Worm (Caenorhabditis elegans) whole organism, L1 larva: ENCODE results near the gene znf-622.

Experiments
- C34B4.2 ChIP-seq: sonication (generic microtip); optimal IDR thresholded peaks from 2 replicates; lab custom pipeline; 2017; ENCODE audit warnings: mild to moderate bottlenecking, missing genetic modification characterization, missing compliant biosample characterization
- F16B12.6 ChIP-seq: fragments of 150-350 bp; optimal IDR thresholded peaks from 2 replicates; lab custom pipeline; 2014; ENCODE audit warnings: missing biosample characterization, missing genetic modification characterization
- Y116A8C.19 ChIP-seq: sonication (generic microtip); optimal IDR thresholded peaks from 2 replicates; lab custom pipeline; 2016; ENCODE audit warnings: missing compliant biosample characterization, missing genetic modification characterization, borderline replicate concordance
- aha-1 ChIP-seq: fragments of 150-350 bp; optimal IDR thresholded peaks from 2 replicates; lab custom pipeline; 2014; ENCODE audit warnings: missing biosample characterization, missing genetic modification characterization
- ama-1 ChIP-seq: fragments of 150-350 bp; optimal IDR thresholded peaks from 2 replicates; lab custom pipeline; 2014
- ceh-88 ChIP-seq: fragments of 200-800 bp; sonication (Bioruptor generic); IDR thresholded peaks from 2 replicates; pipeline ENCODE4 v1.3.6; 2022; ENCODE audit warnings: missing genetic modification characterization, missing compliant biosample characterization
- dsc-1 ChIP-seq: sonication (generic microtip); optimal IDR thresholded peaks from 2 replicates; lab custom pipeline; 2016; ENCODE audit warnings: mild to moderate bottlenecking, missing genetic modification characterization, missing compliant biosample characterization
- efl-3 ChIP-seq: fragments of 200-800 bp; sonication (Bioruptor generic); optimal IDR thresholded peaks from 2 replicates; lab custom pipeline; 2018; ENCODE audit warnings: mild to moderate bottlenecking, missing genetic modification characterization, missing compliant biosample characterization
- egl-13 ChIP-seq: sonication (generic microtip); optimal IDR thresholded peaks from 2 replicates; lab custom pipeline; 2016; ENCODE audit warnings: missing genotype, missing genetic modification reagents, missing genetic modification characterization, missing compliant biosample characterization
- egl-27 ChIP-seq, 2 experiments: fragments of 150-350 bp in 1 of 2; sonication (generic microtip); optimal IDR thresholded peaks; 3 replicates each; lab custom pipeline; 2017 to 2018; ENCODE audit warnings: missing biosample characterization in 2 of 2, missing genetic modification characterization in 2 of 2, missing genetic modification reagents in 2 of 2
- elt-3 ChIP-seq, 6 experiments: fragments of 150-350 bp in 1 of 6; sonication (generic microtip); optimal IDR thresholded peaks; 2 replicates each; lab custom pipeline; 2017 to 2018; ENCODE audit warnings: missing biosample characterization in 6 of 6, missing genetic modification characterization in 6 of 6, inconsistent platforms in 1 of 6
- ets-5 ChIP-seq: fragments of 200-800 bp; sonication (Bioruptor generic); IDR thresholded peaks from 2 replicates; pipeline ENCODE4 v1.3.6; 2022; ENCODE audit warnings: missing genetic modification characterization, missing compliant biosample characterization
- grh-1 ChIP-seq: fragments of 200-800 bp; sonication (Bioruptor generic); IDR thresholded peaks from 2 replicates; pipeline ENCODE4 v1.3.6; 2022; ENCODE audit warnings: missing genetic modification reagents, missing genetic modification characterization, missing compliant biosample characterization
- hlh-17 ChIP-seq: fragments of 200-800 bp; sonication (Bioruptor generic); optimal IDR thresholded peaks from 2 replicates; lab custom pipeline; 2018; ENCODE audit warnings: missing genetic modification characterization, mild to moderate bottlenecking, missing compliant biosample characterization, moderate library complexity, borderline replicate concordance
- hpl-2 ChIP-seq: fragments of 150-350 bp; optimal IDR thresholded peaks from 2 replicates; lab custom pipeline; 2014; ENCODE audit warnings: missing biosample characterization, missing genetic modification reagents, missing genetic modification characterization
- jun-1 ChIP-seq: fragments of 150-350 bp; optimal IDR thresholded peaks from 2 replicates; lab custom pipeline; 2014; ENCODE audit warnings: missing biosample characterization, missing genetic modification reagents, missing genetic modification characterization
- lin-13 ChIP-seq: fragments of 150-350 bp; optimal IDR thresholded peaks from 2 replicates; lab custom pipeline; 2014; ENCODE audit warnings: missing biosample characterization, missing genetic modification reagents, missing genetic modification characterization
- lin-14 ChIP-seq: fragments of 200-800 bp; sonication (Bioruptor generic); optimal IDR thresholded peaks from 2 replicates; lab custom pipeline; 2018; ENCODE audit warnings: mild to moderate bottlenecking, missing genetic modification characterization, moderate library complexity, missing compliant biosample characterization
- lin-15B ChIP-seq: fragments of 150-350 bp; sonication (generic microtip); optimal IDR thresholded peaks from 3 replicates; lab custom pipeline; 2014; ENCODE audit warnings: missing biosample characterization, missing genetic modification characterization
- lsy-2 ChIP-seq, 2 experiments: fragments of 150-350 bp; optimal IDR thresholded peaks; 2 replicates each; lab custom pipeline; 2014; ENCODE audit warnings: missing biosample characterization in 2 of 2, missing genetic modification characterization in 2 of 2
- mab-9 ChIP-seq: fragments of 200-800 bp; sonication (Bioruptor generic); IDR thresholded peaks from 2 replicates; pipeline ENCODE4 v1.3.6; 2022; ENCODE audit warnings: missing genetic modification reagents, missing genetic modification characterization, missing compliant biosample characterization
- mef-2 ChIP-seq: fragments of 150-350 bp; optimal IDR thresholded peaks from 2 replicates; lab custom pipeline; 2014; ENCODE audit warnings: missing biosample characterization, missing genetic modification characterization
- mep-1 ChIP-seq: fragments of 150-350 bp; optimal IDR thresholded peaks from 2 replicates; lab custom pipeline; 2014; ENCODE audit warnings: missing biosample characterization, missing genetic modification characterization
- nhr-11 ChIP-seq: fragments of 150-350 bp; optimal IDR thresholded peaks from 2 replicates; lab custom pipeline; 2014; ENCODE audit warnings: missing biosample characterization, missing genetic modification characterization
- nhr-19 ChIP-seq: fragments of 200-800 bp; sonication (Bioruptor generic); conservative IDR thresholded peaks from 2 replicates; pipeline ENCODE4 v1.3.6; 2022; ENCODE audit warnings: missing genetic modification characterization, missing compliant biosample characterization
- nhr-237 ChIP-seq: fragments of 150-350 bp; optimal IDR thresholded peaks from 2 replicates; lab custom pipeline; 2014; ENCODE audit warnings: missing biosample characterization, missing genetic modification characterization
- nhr-77 ChIP-seq: fragments of 150-350 bp; optimal IDR thresholded peaks from 2 replicates; lab custom pipeline; 2014; ENCODE audit warnings: missing biosample characterization, missing genetic modification characterization
- nhr-84 ChIP-seq: sonication (generic microtip); optimal IDR thresholded peaks from 2 replicates; lab custom pipeline; 2017; ENCODE audit warnings: missing biosample characterization, missing genetic modification characterization
- nhr-85 ChIP-seq: sonication (generic microtip); peaks from one replicate; lab custom pipeline; 2016; ENCODE audit warnings: missing genetic modification characterization, inconsistent platforms, missing compliant biosample characterization
- nhr-90 ChIP-seq: sonication (generic microtip); optimal IDR thresholded peaks from 2 replicates; lab custom pipeline; 2016; ENCODE audit warnings: mild to moderate bottlenecking, missing genetic modification characterization, missing compliant biosample characterization; ENCODE audit not compliant: poor library complexity
- pax-3 ChIP-seq: fragments of 200-800 bp; sonication (Bioruptor generic); optimal IDR thresholded peaks from 2 replicates; lab custom pipeline; 2018; ENCODE audit warnings: mild to moderate bottlenecking, missing genetic modification characterization, moderate library complexity, missing compliant biosample characterization
- rnt-1 ChIP-seq: sonication (generic microtip); optimal IDR thresholded peaks from 2 replicates; lab custom pipeline; 2016; ENCODE audit warnings: mild to moderate bottlenecking, missing genetic modification characterization, moderate library complexity, missing compliant biosample characterization
- snpc-4 ChIP-seq: fragments of 150-350 bp; optimal IDR thresholded peaks from 2 replicates; lab custom pipeline; 2014; ENCODE audit warnings: missing biosample characterization, missing genetic modification characterization
- sptf-1 ChIP-seq: fragments of 150-350 bp; optimal IDR thresholded peaks from 2 replicates; lab custom pipeline; 2014; ENCODE audit warnings: missing biosample characterization, missing genetic modification characterization
- swsn-7 ChIP-seq: sonication (generic microtip); optimal IDR thresholded peaks from 2 replicates; lab custom pipeline; 2016; ENCODE audit warnings: missing genetic modification characterization, missing compliant biosample characterization
- tbx-2 ChIP-seq: sonication (generic microtip); optimal IDR thresholded peaks from 2 replicates; lab custom pipeline; 2016; ENCODE audit warnings: missing genetic modification characterization, missing compliant biosample characterization
- tlp-1 ChIP-seq: fragments of 150-350 bp; optimal IDR thresholded peaks from 2 replicates; lab custom pipeline; 2014; ENCODE audit warnings: missing biosample characterization, missing genetic modification characterization
- unc-130 ChIP-seq: fragments of 150-350 bp; optimal IDR thresholded peaks from 2 replicates; lab custom pipeline; 2017; ENCODE audit warnings: missing biosample characterization, missing genetic modification characterization, inconsistent platforms
- unc-30 ChIP-seq: sonication (generic microtip); optimal IDR thresholded peaks from 2 replicates; lab custom pipeline; 2017; ENCODE audit warnings: missing biosample characterization, missing genetic modification characterization
- unc-62 ChIP-seq: fragments of 150-350 bp; optimal IDR thresholded peaks from 2 replicates; lab custom pipeline; 2014; ENCODE audit warnings: missing biosample characterization, missing genetic modification reagents, missing genetic modification characterization
- unc-98 ChIP-seq: fragments of 200-800 bp; sonication (Bioruptor generic); IDR thresholded peaks from 2 replicates; pipeline ENCODE4 v1.3.6; 2022; ENCODE audit warnings: missing genetic modification characterization, missing compliant biosample characterization
- vab-15 ChIP-seq: sonication (generic microtip); optimal IDR thresholded peaks from 2 replicates; lab custom pipeline; 2017; ENCODE audit warnings: missing genotype, mild to moderate bottlenecking, missing genetic modification characterization, missing compliant biosample characterization
- xbp-1 ChIP-seq: sonication (generic microtip); optimal IDR thresholded peaks from 2 replicates; lab custom pipeline; 2016; ENCODE audit warnings: missing genetic modification characterization, missing compliant biosample characterization
- ztf-11 ChIP-seq, 2 experiments: sonication (generic microtip); optimal IDR thresholded peaks; 2 replicates each; lab custom pipeline; 2016 to 2017; ENCODE audit warnings: missing genetic modification characterization in 2 of 2, missing biosample characterization in 1 of 2, missing compliant biosample characterization in 1 of 2
- ztf-4 ChIP-seq: fragments of 150-350 bp; optimal IDR thresholded peaks from 2 replicates; lab custom pipeline; 2014; ENCODE audit warnings: missing biosample characterization, missing genetic modification characterization

The znf-622 gene

ce11 chrIII:6364395-6364794 is 17.0 kb upstream of the znf-622 start (continued):
- no peak for TF ChIP-seq xbp-1 (tag; lab: Kevin White, UChicago)
- peak; percentile 21 for TF ChIP-seq mef-2 (tag; lab: Kevin White, UChicago)
- TF ChIP-seq hpl-2 (GFP tag; lab: Kevin White, UChicago): no peak
- no peak for TF ChIP-seq jun-1 (tag; lab: Kevin White, UChicago)
- TF ChIP-seq sptf-1 (tag; lab: Kevin White, UChicago): no peak
- TF ChIP-seq hlh-17 (GFP tag; lab: Kevin White, UChicago): no peak
- TF ChIP-seq unc-98 (GFP tag; lab: Robert Waterston, UW): no peak
- TF ChIP-seq pax-3 (tag; lab: Kevin White, UChicago): no peak
- peak; percentile 35 for TF ChIP-seq nhr-19 (GFP tag; lab: Robert Waterston, UW)
- TF ChIP-seq elt-3 (tag; optimal IDR thresholded peaks at IDR 0.05; lab: Kevin White, UChicago): peak in 1 of 6 experiments; percentile 27
- TF ChIP-seq F16B12.6: no peak
- no peak for TF ChIP-seq nhr-237 (tag; lab: Kevin White, UChicago)
- TF ChIP-seq snpc-4: no peak
- no peak for TF ChIP-seq egl-27 (tag; optimal IDR thresholded peaks at IDR 0.05; lab: Kevin White, UChicago)
- TF ChIP-seq aha-1 (tag; lab: Kevin White, UChicago): no peak
- TF ChIP-seq nhr-90 (tag; lab: Kevin White, UChicago): peak; percentile 31
- no peak for TF ChIP-seq unc-130
- no peak for TF ChIP-seq ztf-4 (tag; lab: Kevin White, UChicago)
- no peak for TF ChIP-seq mab-9
- TF ChIP-seq lin-14: peak; percentile 81
- TF ChIP-seq C34B4.2: no peak
- no peak for TF ChIP-seq lin-15B (tag; lab: Kevin White, UChicago)
- TF ChIP-seq tbx-2 (tag; lab: Kevin White, UChicago): no peak
- TF ChIP-seq lsy-2 (tag; optimal IDR thresholded peaks at IDR 0.05; lab: Kevin White, UChicago): peak; percentile 46 to 59
- TF ChIP-seq ets-5 (GFP tag; lab: Robert Waterston, UW): no peak
- no peak for TF ChIP-seq ztf-11 (tag; optimal IDR thresholded peaks at IDR 0.05; lab: Kevin White, UChicago)
- TF ChIP-seq mep-1: peak; percentile 65
- TF ChIP-seq nhr-11: no peak
- TF ChIP-seq unc-62 (GFP tag; lab: Kevin White, UChicago): no peak
- no peak for TF ChIP-seq unc-30
- no peak for TF ChIP-seq grh-1 (GFP tag; lab: Robert Waterston, UW)
- TF ChIP-seq tlp-1 (tag; lab: Kevin White, UChicago): no peak
- TF ChIP-seq efl-3 (GFP tag; lab: Kevin White, UChicago): peak; percentile 34
- TF ChIP-seq ama-1 (lab: Kevin White, UChicago): no peak
- TF ChIP-seq nhr-85: peak; percentile 96
- no peak for TF ChIP-seq vab-15 (tag; lab: Kevin White, UChicago)
- peak; percentile 4 for TF ChIP-seq swsn-7 (tag; lab: Kevin White, UChicago)
- TF ChIP-seq dsc-1 (tag; lab: Kevin White, UChicago): no peak
- TF ChIP-seq egl-13 (tag; lab: Kevin White, UChicago): no peak
- no peak for TF ChIP-seq nhr-77 (tag; lab: Kevin White, UChicago)
- peak; percentile 75 for TF ChIP-seq rnt-1 (tag; lab: Kevin White, UChicago)
- TF ChIP-seq nhr-84 (tag; lab: Kevin White, UChicago): no peak
- no peak for TF ChIP-seq Y116A8C.19 (tag; lab: Kevin White, UChicago)
- TF ChIP-seq ceh-88 (GFP tag; lab: Robert Waterston, UW): no peak
- TF ChIP-seq lin-13 (GFP tag; lab: Kevin White, UChicago): no peak
